Fruit fly (Drosophila melanogaster): ENCODE data around the gene CG11089.
A peak's percentile ranks its signal among the peaks of the same experiment; 100 is the strongest.

CG11089 gene

dm6 chr3R:24894419-24895206 lies 17.8 kb downstream of the CG11089 start, which contains the start of the genes CG31121 and CG11069:
Gene CG31121 (minus strand): TSS chr3R:24894605.
Gene CG11069 (plus strand): TSS chr3R:24894742.
- no peak for TF ChIP-seq CG17801 (GFP tag; optimal IDR thresholded peaks at IDR 0.05; ENCODE audit: partially characterized antibody)

dm6 chr3R:24900816-24901215 lies 24.0 kb downstream of the CG11089 start, which contains the start of gene CG10845:
Gene CG10845 (plus strand): TSS chr3R:24901116.
- no peak for TF ChIP-seq CG17801 (GFP tag; optimal IDR thresholded peaks at IDR 0.05; ENCODE audit: partially characterized antibody)

dm6 chr3R:24905959-24906634 lies 29.3 kb downstream of the CG11089 start, which contains the start of gene CG13643:
Gene CG13643 (minus strand): TSS chr3R:24906004.
- TF ChIP-seq CG17801 (GFP tag; optimal IDR thresholded peaks at IDR 0.05; ENCODE audit: partially characterized antibody): no peak

- TF ChIP-seq CG17801 (GFP tag; optimal IDR thresholded peaks at IDR 0.05; ENCODE audit: partially characterized antibody): no peak
These were observed 29.8 kb downstream of the CG11089 start for dm6 chr3R:24906648-24907047.

- no peak for TF ChIP-seq CG17801 (GFP tag; optimal IDR thresholded peaks at IDR 0.05; ENCODE audit: partially characterized antibody)
These were observed 31.2 kb downstream of the CG11089 start for dm6 chr3R:24908034-24908433.

- no peak for TF ChIP-seq CG17801 (GFP tag; optimal IDR thresholded peaks at IDR 0.05; ENCODE audit: partially characterized antibody)
These were observed 33.3 kb downstream of the CG11089 start for dm6 chr3R:24910097-24910496.

- TF ChIP-seq CG17801 (GFP tag; optimal IDR thresholded peaks at IDR 0.05; ENCODE audit: partially characterized antibody): no peak
These were observed 38.0 kb downstream of the CG11089 start for dm6 chr3R:24914864-24915263.

dm6 chr3R:24917814-24918636 lies 41.2 kb downstream of the CG11089 start, which contains the start of the genes PIG-S, sud1 and CG11168:
Gene PIG-S (minus strand): TSS chr3R:24917864.
Gene sud1 (minus strand): TSS chr3R:24917864.
Gene CG11168 (plus strand): TSS chr3R:24918106.
- peak; percentile 58 for TF ChIP-seq CG17801 (GFP tag; optimal IDR thresholded peaks at IDR 0.05; ENCODE audit: partially characterized antibody)

dm6 chr3R:24922270-24922669 lies 45.4 kb downstream of the CG11089 start, which contains the start of gene Mink:
Gene Mink (plus strand): TSS chr3R:24922473.
- no peak for TF ChIP-seq CG17801 (GFP tag; optimal IDR thresholded peaks at IDR 0.05; ENCODE audit: partially characterized antibody)

dm6 chr3R:24924916-24925315 lies 48.1 kb downstream of the CG11089 start, which contains the start of gene Trf4-2:
Gene Trf4-2 (plus strand): TSS chr3R:24925216.
- no peak for TF ChIP-seq CG17801 (GFP tag; optimal IDR thresholded peaks at IDR 0.05; ENCODE audit: partially characterized antibody)

dm6 chr3R:24926752-24927320 lies 50.0 kb downstream of the CG11089 start:
- TF ChIP-seq CG17801 (GFP tag; optimal IDR thresholded peaks at IDR 0.05; ENCODE audit: partially characterized antibody): no peak
